Worm (Caenorhabditis elegans) whole organism, L4 larva: ENCODE data around the gene chil-7.

ENCODE experiments used
- F37D6.2 ChIP-seq: sonication (generic microtip); optimal IDR thresholded peaks from 2 replicates; lab custom pipeline; 2016; ENCODE audit warnings: mild to moderate bottlenecking, missing genetic modification characterization, missing compliant biosample characterization
- F44E2.7 ChIP-seq: fragments of 200-800 bp; sonication (Bioruptor generic); IDR thresholded peaks from 2 replicates; pipeline ENCODE4 v2.1.2; 2022; ENCODE audit warnings: missing genetic modification characterization, missing compliant biosample characterization
- T20F7.1 ChIP-seq: fragments of 200-800 bp; sonication (Bioruptor generic); optimal IDR thresholded peaks from 2 replicates; lab custom pipeline; 2018; ENCODE audit warnings: mild to moderate bottlenecking, missing genetic modification characterization, missing compliant biosample characterization
- T26A8.4 ChIP-seq: fragments of 200-800 bp; sonication (Bioruptor generic); IDR thresholded peaks from 2 replicates; pipeline ENCODE4 v1.3.6; 2022; ENCODE audit warnings: missing genetic modification characterization, missing compliant biosample characterization
- Y105C5A.15 ChIP-seq: fragments of 200-800 bp; sonication (Bioruptor generic); IDR thresholded peaks from 2 replicates; pipeline ENCODE4 v1.3.6; 2022; ENCODE audit warnings: missing genetic modification characterization, missing compliant biosample characterization
- Y48G9A.11 ChIP-seq: fragments of 200-800 bp; sonication (Bioruptor generic); IDR thresholded peaks from 2 replicates; pipeline ENCODE4 v1.3.6; 2022; ENCODE audit warnings: missing genetic modification reagents, missing genetic modification characterization, missing compliant biosample characterization
- ZK337.2 ChIP-seq: fragments of 200-800 bp; sonication (Bioruptor generic); IDR thresholded peaks from 2 replicates; pipeline ENCODE4 v1.3.6; 2022; ENCODE audit warnings: missing genetic modification reagents, missing genetic modification characterization, missing compliant biosample characterization
- ZK546.5 ChIP-seq, 2 experiments: sonication (generic microtip); optimal IDR thresholded peaks; 2 replicates each; lab custom pipeline; 2017; ENCODE audit warnings: missing biosample characterization in 2 of 2, missing genetic modification characterization in 2 of 2
- aha-1 ChIP-seq: fragments of 150-350 bp; peaks from one replicate; lab custom pipeline; 2014; ENCODE audit warnings: missing biosample characterization, missing genetic modification characterization
- attf-4 ChIP-seq: sonication (generic microtip); optimal IDR thresholded peaks from 3 replicates; lab custom pipeline; 2017; ENCODE audit warnings: missing biosample characterization, missing genetic modification characterization
- ceh-32 ChIP-seq: sonication (generic microtip); optimal IDR thresholded peaks from 2 replicates; lab custom pipeline; 2016; ENCODE audit warnings: mild to moderate bottlenecking, missing genetic modification characterization, missing compliant biosample characterization; ENCODE audit not compliant: poor library complexity
- cey-2 ChIP-seq: sonication (generic microtip); optimal IDR thresholded peaks from 3 replicates; lab custom pipeline; 2017; ENCODE audit warnings: missing genetic modification characterization, mild to moderate bottlenecking, missing compliant biosample characterization, antibody characterized with exemption, borderline replicate concordance; ENCODE audit not compliant: insufficient read depth
- ctbp-1 ChIP-seq: fragments of 200-800 bp; sonication (Bioruptor generic); IDR thresholded peaks from 2 replicates; pipeline ENCODE4 v1.3.6; 2022; ENCODE audit warnings: missing genetic modification reagents, missing genetic modification characterization, missing compliant biosample characterization
- dmd-8 ChIP-seq: fragments of 200-800 bp; sonication (Bioruptor generic); IDR thresholded peaks from 2 replicates; pipeline ENCODE4 v1.3.6; 2022; ENCODE audit warnings: missing genetic modification characterization, missing compliant biosample characterization
- dmd-9 ChIP-seq: fragments of 200-800 bp; sonication (Bioruptor generic); IDR thresholded peaks from 2 replicates; pipeline ENCODE4 v1.3.6; 2022; ENCODE audit warnings: missing genetic modification reagents, missing genetic modification characterization, missing compliant biosample characterization
- egl-27 ChIP-seq: sonication (generic microtip); optimal IDR thresholded peaks from 3 replicates; lab custom pipeline; 2017; ENCODE audit warnings: missing biosample characterization, missing genetic modification reagents, missing genetic modification characterization
- fkh-10 ChIP-seq: fragments of 150-350 bp; optimal IDR thresholded peaks from 2 replicates; lab custom pipeline; 2014; ENCODE audit warnings: missing biosample characterization, missing genetic modification reagents, missing genetic modification characterization
- gei-8 ChIP-seq: fragments of 200-800 bp; sonication (Bioruptor generic); optimal IDR thresholded peaks from 2 replicates; lab custom pipeline; 2018; ENCODE audit warnings: mild to moderate bottlenecking, missing genetic modification characterization, missing compliant biosample characterization
- hif-1 ChIP-seq, 2 experiments: sonication (generic microtip); optimal IDR thresholded peaks; 2 replicates each; lab custom pipeline; 2016 to 2017; ENCODE audit warnings: missing compliant biosample characterization in 2 of 2, missing genetic modification characterization in 2 of 2, missing genetic modification reagents in 2 of 2, missing genotype in 2 of 2, mild to moderate bottlenecking in 1 of 2
- hmg-1.1 ChIP-seq: fragments of 200-800 bp; sonication (Bioruptor generic); IDR thresholded peaks from 2 replicates; pipeline ENCODE4 v1.3.6; 2022; ENCODE audit warnings: missing genetic modification reagents, missing genetic modification characterization, missing compliant biosample characterization
- lin-1 ChIP-seq: fragments of 200-800 bp; sonication (Bioruptor generic); IDR thresholded peaks from 2 replicates; pipeline ENCODE4 v1.3.6; 2022; ENCODE audit warnings: missing genetic modification reagents, missing genetic modification characterization, missing compliant biosample characterization
- lin-29 ChIP-seq: fragments of 200-800 bp; sonication (Bioruptor generic); IDR thresholded peaks from 2 replicates; pipeline ENCODE4 v1.3.6; 2022; ENCODE audit warnings: missing genetic modification reagents, missing genetic modification characterization, missing compliant biosample characterization
- lin-38 ChIP-seq: fragments of 200-800 bp; sonication (Bioruptor generic); IDR thresholded peaks from 2 replicates; pipeline ENCODE4 v1.3.6; 2022; ENCODE audit warnings: missing genetic modification reagents, missing genetic modification characterization, missing compliant biosample characterization
- lir-3 ChIP-seq: sonication (generic microtip); optimal IDR thresholded peaks from 2 replicates; lab custom pipeline; 2016; ENCODE audit warnings: mild to moderate bottlenecking, missing genetic modification characterization, missing compliant biosample characterization
- mep-1 ChIP-seq: fragments of 150-350 bp; sonication (generic microtip); optimal IDR thresholded peaks from 3 replicates; lab custom pipeline; 2014; ENCODE audit warnings: missing biosample characterization, missing genetic modification characterization
- mxl-3 ChIP-seq: fragments of 200-800 bp; sonication (Bioruptor generic); optimal IDR thresholded peaks from 2 replicates; lab custom pipeline; 2018; ENCODE audit warnings: mild to moderate bottlenecking, missing genetic modification characterization, missing compliant biosample characterization
- nhr-25 ChIP-seq: sonication (generic microtip); optimal IDR thresholded peaks from 2 replicates; lab custom pipeline; 2017; ENCODE audit warnings: missing genetic modification characterization, mild to moderate bottlenecking, missing compliant biosample characterization, antibody characterized with exemption, moderate library complexity, borderline replicate concordance; ENCODE audit not compliant: insufficient read depth
- nhr-42 ChIP-seq: fragments of 200-800 bp; sonication (Bioruptor generic); IDR thresholded peaks from 2 replicates; pipeline ENCODE4 v1.3.6; 2022; ENCODE audit warnings: missing genetic modification characterization, missing compliant biosample characterization
- nhr-6 ChIP-seq: fragments of 150-350 bp; optimal IDR thresholded peaks from 2 replicates; lab custom pipeline; 2014; ENCODE audit warnings: missing biosample characterization, missing genetic modification characterization
- pqm-1 ChIP-seq: sonication (generic microtip); optimal IDR thresholded peaks from 2 replicates; lab custom pipeline; 2017; ENCODE audit warnings: missing biosample characterization, missing genetic modification characterization
- saeg-2 ChIP-seq: fragments of 200-800 bp; sonication (Bioruptor generic); IDR thresholded peaks from 2 replicates; pipeline ENCODE4 v1.3.6; 2022; ENCODE audit warnings: missing genetic modification reagents, missing genetic modification characterization, missing compliant biosample characterization
- sdz-12 ChIP-seq: fragments of 200-800 bp; sonication (Bioruptor generic); optimal IDR thresholded peaks from 2 replicates; lab custom pipeline; 2018; ENCODE audit warnings: mild to moderate bottlenecking, missing genetic modification characterization, missing compliant biosample characterization
- snpc-1.2 ChIP-seq: fragments of 200-800 bp; sonication (Bioruptor generic); IDR thresholded peaks from 2 replicates; pipeline ENCODE4 v1.3.6; 2022; ENCODE audit warnings: missing genetic modification reagents, missing genetic modification characterization, missing compliant biosample characterization
- spr-3 ChIP-seq: fragments of 200-800 bp; sonication (Bioruptor generic); optimal IDR thresholded peaks from 2 replicates; lab custom pipeline; 2018; ENCODE audit warnings: mild to moderate bottlenecking, missing genetic modification characterization, missing compliant biosample characterization
- unc-130 ChIP-seq: sonication (generic microtip); optimal IDR thresholded peaks from 2 replicates; lab custom pipeline; 2016; ENCODE audit warnings: missing genetic modification reagents, missing genetic modification characterization, missing compliant biosample characterization
- unc-39 ChIP-seq: sonication (generic microtip); optimal IDR thresholded peaks from 2 replicates; lab custom pipeline; 2017; ENCODE audit warnings: missing biosample characterization, missing genetic modification characterization
- zfp-2 ChIP-seq: sonication (generic microtip); optimal IDR thresholded peaks from 2 replicates; lab custom pipeline; 2016; ENCODE audit warnings: mild to moderate bottlenecking, missing genetic modification characterization, missing compliant biosample characterization
- zip-11 ChIP-seq: fragments of 200-800 bp; sonication (Bioruptor generic); IDR thresholded peaks from 2 replicates; pipeline ENCODE4 v1.3.6; 2022; ENCODE audit warnings: missing genetic modification characterization, missing compliant biosample characterization

The chil-7 gene

DNA sequence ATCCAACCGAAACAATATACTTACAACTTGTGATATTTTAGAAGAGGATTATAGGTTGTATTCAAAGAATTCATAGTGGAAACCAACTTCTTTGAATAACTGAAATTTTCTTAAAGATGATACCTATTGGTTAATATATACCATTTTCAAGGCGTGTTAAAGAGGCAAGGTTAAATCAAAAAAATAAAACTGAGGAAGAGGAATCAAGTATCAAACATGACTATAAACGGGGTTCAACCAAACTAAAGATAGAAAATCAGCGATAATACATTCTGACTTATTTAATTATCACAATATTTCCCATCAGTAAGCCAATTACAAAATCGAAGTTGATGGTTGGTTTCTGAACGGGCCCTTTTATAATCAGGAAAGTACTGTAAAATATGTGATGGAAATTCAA lies 9.6 kb downstream of the chil-7 start, which contains the start of gene chil-3:
Gene chil-3 (minus strand): TSS at position 101 of the 400 bp plus-strand sequence.
- TF ChIP-seq ZK337.2 (no peak), lin-1 (no peak), sdz-12 (GFP tag; lab: Kevin White, UChicago) (no peak), gei-8 (GFP tag; lab: Kevin White, UChicago) (no peak), fkh-10 (GFP tag; lab: Kevin White, UChicago) (no peak), spr-3 (GFP tag; lab: Kevin White, UChicago) (no peak), lir-3 (no peak), lin-38 (GFP tag; lab: Robert Waterston, UW) (no peak), ctbp-1 (no peak)
- TF ChIP-seq, all 104 proteins: peak for 0

DNA sequence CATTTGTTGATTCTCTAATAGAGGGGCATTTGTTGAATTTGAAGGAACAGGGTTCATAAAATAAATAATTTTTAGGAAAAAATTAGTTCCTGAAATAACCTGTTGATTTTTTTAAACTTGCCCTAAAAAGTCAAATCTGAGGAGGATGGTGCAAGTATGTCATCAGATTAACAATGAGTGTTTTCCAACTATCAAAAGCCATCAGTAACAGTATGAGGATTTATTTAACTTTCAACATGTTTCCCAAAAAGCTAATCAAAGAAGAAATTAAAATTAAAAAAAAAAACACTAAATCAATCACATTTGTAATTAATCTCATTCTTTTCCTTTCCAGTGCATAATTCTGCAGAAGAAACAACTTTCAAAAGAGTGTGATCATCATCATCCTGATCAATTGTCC lies 11.4 kb downstream of the chil-7 start, which contains the start of gene chil-5:
Gene chil-5 (minus strand): TSS at position 101 of the 400 bp plus-strand sequence.
- no peak for TF ChIP-seq ctbp-1
- no peak for TF ChIP-seq dmd-9 (GFP tag; lab: Robert Waterston, UW)
- TF ChIP-seq cey-2 (tag; lab: Kevin White, UChicago), result no peak
- TF ChIP-seq T26A8.4 (GFP tag; lab: Robert Waterston, UW), result no peak
- TF ChIP-seq zip-11, result no peak
- no peak for TF ChIP-seq ceh-32 (tag; lab: Kevin White, UChicago)
- TF ChIP-seq pqm-1 (tag; lab: Kevin White, UChicago), result no peak
- no peak for TF ChIP-seq egl-27 (tag; lab: Kevin White, UChicago)
- no peak for TF ChIP-seq zfp-2 (tag; lab: Kevin White, UChicago)
- no peak for TF ChIP-seq nhr-42 (GFP tag; lab: Robert Waterston, UW)
- TF ChIP-seq Y48G9A.11 (GFP tag; lab: Robert Waterston, UW), result no peak
- no peak for TF ChIP-seq hif-1 (tag; optimal IDR thresholded peaks at IDR 0.05; lab: Kevin White, UChicago)
- no peak for TF ChIP-seq aha-1 (tag; lab: Kevin White, UChicago)
- no peak for TF ChIP-seq F44E2.7 (GFP tag; lab: Robert Waterston, UW)
- TF ChIP-seq dmd-8 (GFP tag; lab: Robert Waterston, UW), result no peak
- TF ChIP-seq attf-4 (tag; lab: Kevin White, UChicago), result no peak

DNA sequence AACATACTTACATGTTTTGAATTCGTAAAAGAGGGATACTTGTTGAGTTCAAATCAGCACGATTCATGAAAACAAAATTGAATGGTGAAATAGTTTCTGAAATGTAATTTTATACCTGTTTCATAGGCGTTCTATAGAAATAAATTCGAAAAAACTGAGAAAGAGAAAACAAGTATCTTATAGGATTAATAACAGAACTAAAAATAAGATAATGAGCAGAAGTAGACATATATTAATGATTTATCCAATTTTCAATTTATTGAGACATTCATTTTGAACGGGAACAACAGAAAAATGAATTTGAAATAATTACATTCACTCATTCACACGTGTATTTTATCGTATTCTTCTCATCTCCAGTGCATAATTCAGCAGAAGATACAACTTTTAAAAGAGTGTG lies 13.2 kb downstream of the chil-7 start, which contains the start of gene chil-6:
Gene chil-6 (minus strand): TSS at position 101 of the 400 bp plus-strand sequence.
- TF ChIP-seq hif-1 (tag; optimal IDR thresholded peaks at IDR 0.05; lab: Kevin White, UChicago) (no peak), unc-130 (GFP tag; lab: Kevin White, UChicago) (no peak), hmg-1.1 (GFP tag; lab: Robert Waterston, UW) (no peak), F37D6.2 (tag; lab: Kevin White, UChicago) (no peak), Y105C5A.15 (GFP tag; lab: Robert Waterston, UW) (no peak), dmd-8 (GFP tag; lab: Robert Waterston, UW) (no peak), nhr-25 (tag; lab: Kevin White, UChicago) (no peak), nhr-42 (GFP tag; lab: Robert Waterston, UW) (no peak), unc-39 (tag; lab: Kevin White, UChicago) (no peak), snpc-1.2 (GFP tag; lab: Robert Waterston, UW) (no peak), ZK546.5 (tag; optimal IDR thresholded peaks at IDR 0.05; lab: Kevin White, UChicago) (no peak), mxl-3 (GFP tag; lab: Kevin White, UChicago) (no peak), egl-27 (tag; lab: Kevin White, UChicago) (no peak), ctbp-1 (no peak), mep-1 (no peak), lin-29 (no peak), nhr-6 (no peak), saeg-2 (GFP tag; lab: Robert Waterston, UW) (no peak), T20F7.1 (GFP tag; lab: Kevin White, UChicago) (no peak)
